Worm (Caenorhabditis elegans) whole organism, late embryonic: ENCODE measurements around the gene C53B7.2.

Experiments used
- elt-2 ChIP-seq: sonication (generic microtip); optimal IDR thresholded peaks from 2 replicates; lab custom pipeline; 2016; ENCODE audit warnings: missing genetic modification reagents, missing genetic modification characterization, missing compliant biosample characterization
- nhr-11 ChIP-seq: fragments of 150-350 bp; optimal IDR thresholded peaks from 2 replicates; lab custom pipeline; 2014; ENCODE audit warnings: missing biosample characterization, missing genetic modification characterization
- tbx-2 ChIP-seq: sonication (generic microtip); optimal IDR thresholded peaks from 2 replicates; lab custom pipeline; 2016; ENCODE audit warnings: missing genetic modification characterization, missing compliant biosample characterization

DNA sequence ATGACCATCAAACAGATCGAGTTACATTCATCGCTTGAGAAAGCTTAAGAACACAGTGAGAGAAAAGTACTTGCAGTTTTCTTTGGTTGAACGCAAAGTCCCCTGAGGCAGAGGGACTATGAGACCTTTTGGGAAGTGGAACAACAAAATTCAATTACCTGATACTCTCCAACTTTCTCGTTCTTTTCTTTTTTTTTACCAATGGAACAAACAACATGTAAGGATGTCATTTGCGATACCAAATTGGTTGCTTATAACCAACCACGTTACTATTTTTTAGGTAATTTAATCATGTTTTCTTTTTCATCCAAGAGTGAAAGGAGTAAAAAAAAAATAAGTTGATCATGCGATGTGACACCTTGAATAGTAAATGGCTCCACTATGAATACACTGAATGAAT is 10.8 kb downstream of the C53B7.2 start:
- TF ChIP-seq nhr-11: no peak
- no peak for TF ChIP-seq elt-2 (tag; lab: Kevin White, UChicago)
- TF ChIP-seq tbx-2 (tag; lab: Kevin White, UChicago): no peak
